Worm (Caenorhabditis elegans): ENCODE measurements around the gene F41B4.1.

The F41B4.1 gene

DNA sequence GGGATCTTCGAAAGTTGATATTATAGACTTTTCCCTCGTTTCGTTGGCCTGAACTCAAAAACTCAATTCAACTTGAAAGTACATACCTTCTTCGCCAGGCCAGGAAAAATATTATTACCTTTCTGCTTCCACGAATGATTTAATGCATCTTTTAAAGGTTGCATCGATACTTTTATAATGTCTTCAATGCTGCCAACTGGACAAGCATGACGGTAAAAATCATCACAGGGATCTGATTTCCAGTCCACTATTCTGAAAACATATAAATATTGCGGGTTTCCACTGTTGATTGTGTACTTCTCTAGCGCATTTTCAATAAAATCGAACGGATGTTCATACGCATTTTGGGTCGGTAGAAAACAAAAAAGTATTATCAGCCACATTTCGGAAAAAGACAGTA lies 37.4 kb upstream of the F41B4.1 start, which contains the start of gene nep-4:
nep-4 (minus strand) TSS at position 393 of the 400 bp plus-strand sequence.
- TF ChIP-seq npax-4 (tag; optimal IDR thresholded peaks at IDR 0.05) (no peak), elt-4 (tag; optimal IDR thresholded peaks at IDR 0.05) (no peak), ceh-18 (tag; optimal IDR thresholded peaks at IDR 0.05) (no peak), ceh-24 (tag; optimal IDR thresholded peaks at IDR 0.05) (no peak), ref-2 (tag; optimal IDR thresholded peaks at IDR 0.05) (no peak), dve-1 (tag; optimal IDR thresholded peaks at IDR 0.05) (no peak), hlh-13 (GFP tag; optimal IDR thresholded peaks at IDR 0.05) (no peak), mec-3 (tag; optimal IDR thresholded peaks at IDR 0.05; ENCODE audit: borderline replicate concordance) (no peak)

DNA sequence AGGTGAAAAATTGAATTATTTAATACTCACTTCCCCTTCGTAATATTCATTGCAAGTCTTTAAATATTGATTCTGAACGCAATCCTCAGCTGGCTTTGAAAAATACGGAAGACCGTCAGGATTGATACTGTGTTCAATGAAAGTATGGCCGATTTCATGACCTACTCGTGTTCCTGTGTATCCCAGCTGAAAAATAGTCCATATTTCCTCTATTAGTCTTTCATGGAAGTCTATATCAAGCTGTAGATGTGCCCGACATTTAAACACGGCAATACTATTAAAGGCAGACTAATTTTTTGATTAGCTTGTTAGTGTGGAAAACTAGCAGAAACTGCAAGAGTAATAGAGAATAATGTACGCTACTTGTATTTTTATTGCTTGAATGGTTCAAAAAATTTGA lies 35.9 kb upstream of the F41B4.1 start:
- TF ChIP-seq mec-3 (tag; optimal IDR thresholded peaks at IDR 0.05; ENCODE audit: borderline replicate concordance) (no peak), pag-3 (tag; optimal IDR thresholded peaks at IDR 0.05; ENCODE audit: borderline replicate concordance) (no peak), unc-3 (GFP tag; conservative IDR thresholded peaks at IDR 0.05) (no peak), unc-3 (tag; optimal IDR thresholded peaks at IDR 0.05) (no peak), ceh-18 (tag; optimal IDR thresholded peaks at IDR 0.05) (no peak), npax-4 (tag; optimal IDR thresholded peaks at IDR 0.05) (no peak), ttx-3 (tag; optimal IDR thresholded peaks at IDR 0.05) (no peak), ama-1 (optimal IDR thresholded peaks at IDR 0.05) (no peak), syd-9 (tag; optimal IDR thresholded peaks at IDR 0.05) (no peak), T23F11.4 (GFP tag; optimal IDR thresholded peaks at IDR 0.05) (no peak), fax-1 (tag; optimal IDR thresholded peaks at IDR 0.05) (no peak), ztf-16 (tag; optimal IDR thresholded peaks at IDR 0.05) (no peak), hlh-15 (tag; optimal IDR thresholded peaks at IDR 0.05) (no peak)

DNA sequence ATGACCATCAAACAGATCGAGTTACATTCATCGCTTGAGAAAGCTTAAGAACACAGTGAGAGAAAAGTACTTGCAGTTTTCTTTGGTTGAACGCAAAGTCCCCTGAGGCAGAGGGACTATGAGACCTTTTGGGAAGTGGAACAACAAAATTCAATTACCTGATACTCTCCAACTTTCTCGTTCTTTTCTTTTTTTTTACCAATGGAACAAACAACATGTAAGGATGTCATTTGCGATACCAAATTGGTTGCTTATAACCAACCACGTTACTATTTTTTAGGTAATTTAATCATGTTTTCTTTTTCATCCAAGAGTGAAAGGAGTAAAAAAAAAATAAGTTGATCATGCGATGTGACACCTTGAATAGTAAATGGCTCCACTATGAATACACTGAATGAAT lies 31.1 kb upstream of the F41B4.1 start:
- TF ChIP-seq elt-2 (tag; optimal IDR thresholded peaks at IDR 0.05), result no peak
- peak; percentile 80 for TF ChIP-seq unc-42 (tag; optimal IDR thresholded peaks at IDR 0.05)

DNA sequence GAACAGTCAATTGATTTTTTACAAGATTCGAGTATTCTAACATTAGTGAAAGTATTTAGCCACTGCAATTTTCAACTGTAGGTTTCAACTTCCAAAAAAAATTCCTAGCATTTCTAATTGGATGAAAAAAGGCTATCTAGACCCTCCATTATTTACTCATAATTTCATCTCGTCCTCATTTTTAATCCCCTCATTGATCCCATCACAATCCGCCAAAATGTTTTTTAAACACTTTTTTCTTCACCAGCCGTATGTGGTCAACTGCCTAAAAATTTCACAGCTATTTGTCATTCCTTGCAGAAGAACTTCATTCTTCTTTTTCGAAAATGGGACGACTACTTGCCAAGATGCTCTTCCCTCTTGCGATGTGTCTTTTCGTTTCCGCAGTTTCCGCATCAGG lies 27.7 kb upstream of the F41B4.1 start, which contains the start of gene rig-3:
rig-3 (plus strand) TSS at position 301 of the 400 bp plus-strand sequence.
- TF ChIP-seq pros-1 (tag; optimal IDR thresholded peaks at IDR 0.05) (no peak), Y22D7AL.16 (tag; optimal IDR thresholded peaks at IDR 0.05) (no peak), tbx-2 (tag; optimal IDR thresholded peaks at IDR 0.05) (no peak)

DNA sequence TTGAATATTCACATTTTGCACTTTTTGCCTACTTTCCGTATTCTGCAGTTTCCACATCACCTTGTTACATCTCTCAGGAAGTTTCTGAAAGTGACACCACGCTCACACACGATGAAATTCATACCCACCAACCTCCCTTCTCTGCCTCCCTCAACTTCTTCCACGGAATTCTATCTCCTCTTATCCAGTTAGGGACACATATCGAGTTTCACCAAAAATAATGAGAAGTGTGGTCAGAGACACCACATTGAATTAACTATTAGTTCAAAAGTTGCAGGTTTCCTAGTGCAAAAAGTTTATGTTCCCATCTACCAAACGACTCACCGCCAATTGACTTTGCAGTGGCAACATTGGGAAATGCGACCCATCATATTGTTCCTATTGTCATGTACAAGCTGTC lies 24.8 kb upstream of the F41B4.1 start:
- TF ChIP-seq hlh-6 (tag; optimal IDR thresholded peaks at IDR 0.05) (no peak), ceh-19 (GFP tag; optimal IDR thresholded peaks at IDR 0.05) (peak; percentile 17), ceh-34 (tag; optimal IDR thresholded peaks at IDR 0.05) (peak; percentile 17), ceh-24 (tag; optimal IDR thresholded peaks at IDR 0.05) (no peak), K02D7.2 (tag; optimal IDR thresholded peaks at IDR 0.05) (no peak), unc-42 (tag; optimal IDR thresholded peaks at IDR 0.05) (peak; percentile 41), rnt-1 (tag; optimal IDR thresholded peaks at IDR 0.05) (no peak), pha-2 (tag; optimal IDR thresholded peaks at IDR 0.05) (no peak), hlh-13 (GFP tag; optimal IDR thresholded peaks at IDR 0.05) (no peak), gmeb-2 (tag; optimal IDR thresholded peaks at IDR 0.05) (no peak), sox-4 (tag; optimal IDR thresholded peaks at IDR 0.05) (no peak), ttx-3 (tag; optimal IDR thresholded peaks at IDR 0.05) (no peak), odd-2 (tag; optimal IDR thresholded peaks at IDR 0.05) (no peak), pag-3 (tag; optimal IDR thresholded peaks at IDR 0.05; ENCODE audit: borderline replicate concordance) (no peak), T23F11.4 (GFP tag; optimal IDR thresholded peaks at IDR 0.05) (no peak), ceh-45 (GFP tag; IDR thresholded peaks at IDR 0.05) (no peak)

DNA sequence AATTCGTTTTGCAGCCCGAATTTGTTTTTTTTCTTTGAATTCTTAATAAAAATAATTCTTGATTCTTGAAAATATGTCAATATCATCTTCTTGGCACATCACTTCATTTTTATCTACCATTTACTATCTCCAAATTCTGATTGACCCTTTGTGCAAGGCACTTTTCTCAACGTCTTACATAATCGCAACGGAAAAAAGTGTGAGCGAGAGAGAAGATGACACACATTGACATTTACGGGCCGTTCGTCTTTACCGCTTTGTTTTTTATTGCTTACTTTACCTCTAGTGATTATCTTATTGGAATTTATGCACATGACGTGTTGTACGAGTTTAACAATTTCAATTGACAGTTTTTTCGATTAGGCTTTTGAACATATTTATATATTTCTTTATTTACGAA lies 22.9 kb upstream of the F41B4.1 start:
- TF ChIP-seq elt-2 (tag; optimal IDR thresholded peaks at IDR 0.05) (peak; percentile 51), sdc-2 (tag; optimal IDR thresholded peaks at IDR 0.05) (no peak)

Data from whole organism, late embryonic.